Worm (Caenorhabditis elegans) whole organism, L2 larva: Measurements from ENCODE around the gene F31D5.1.

Experiments
- F13H6.1 ChIP-seq: sonication (generic microtip); optimal IDR thresholded peaks from 2 replicates; lab custom pipeline; 2016; ENCODE audit warnings: missing genetic modification characterization, missing compliant biosample characterization
- ZK546.5 ChIP-seq: sonication (generic microtip); optimal IDR thresholded peaks from 2 replicates; lab custom pipeline; 2017; ENCODE audit warnings: missing biosample characterization, missing genetic modification characterization
- ama-1 ChIP-seq: fragments of 150-350 bp; optimal IDR thresholded peaks from 2 replicates; lab custom pipeline; 2018; ENCODE audit warnings: inconsistent platforms
- ceh-16 ChIP-seq: fragments of 150-350 bp; optimal IDR thresholded peaks from 2 replicates; lab custom pipeline; 2014; ENCODE audit warnings: missing biosample characterization, missing genetic modification characterization
- egl-27 ChIP-seq: sonication (generic microtip); optimal IDR thresholded peaks from 3 replicates; lab custom pipeline; 2017; ENCODE audit warnings: missing biosample characterization, missing genetic modification reagents, missing genetic modification characterization
- elt-1 ChIP-seq: fragments of 150-350 bp; optimal IDR thresholded peaks from 2 replicates; lab custom pipeline; 2014; ENCODE audit warnings: missing biosample characterization, missing genetic modification characterization
- lin-13 ChIP-seq: fragments of 150-350 bp; optimal IDR thresholded peaks from 2 replicates; lab custom pipeline; 2014; ENCODE audit warnings: missing biosample characterization, missing genetic modification reagents, missing genetic modification characterization
- lin-39 ChIP-seq: fragments of 150-350 bp; optimal IDR thresholded peaks from 2 replicates; lab custom pipeline; 2014; ENCODE audit warnings: missing biosample characterization, missing genetic modification reagents, missing genetic modification characterization
- nhr-11 ChIP-seq: fragments of 150-350 bp; optimal IDR thresholded peaks from 2 replicates; lab custom pipeline; 2014; ENCODE audit warnings: missing biosample characterization, missing genetic modification characterization
- unc-62 ChIP-seq: fragments of 150-350 bp; optimal IDR thresholded peaks from 2 replicates; lab custom pipeline; 2014; ENCODE audit warnings: missing biosample characterization, missing genetic modification reagents, missing genetic modification characterization
- ztf-4 ChIP-seq: fragments of 150-350 bp; optimal IDR thresholded peaks from 2 replicates; lab custom pipeline; 2014; ENCODE audit warnings: missing biosample characterization, missing genetic modification characterization

DNA sequence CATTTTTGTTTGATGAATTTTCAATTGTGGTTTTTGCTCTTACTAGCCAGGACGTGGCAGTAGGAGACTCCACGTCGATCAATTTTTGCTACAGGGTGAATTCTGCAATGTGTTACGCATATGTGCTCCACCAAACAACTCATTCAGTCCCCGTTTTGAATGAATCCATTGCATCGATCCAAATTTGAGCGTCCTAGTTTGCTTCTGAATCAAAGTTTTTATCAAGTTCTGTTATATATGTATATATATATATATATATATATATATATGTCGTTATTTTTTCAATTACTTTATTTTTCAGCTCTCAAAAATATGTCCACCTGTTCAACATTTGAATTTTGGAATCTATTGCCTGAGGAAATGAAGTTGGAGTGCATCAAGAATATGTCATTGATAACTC, 8.0 kb upstream of the F31D5.1 start, which contains the start of gene F31D5.7:
- TF ChIP-seq ztf-4 (tag; lab: Kevin White, UChicago): no peak
- TF ChIP-seq egl-27 (tag; lab: Kevin White, UChicago): no peak
- no peak for TF ChIP-seq ama-1
- no peak for TF ChIP-seq ZK546.5
- TF ChIP-seq unc-62: no peak
- no peak for TF ChIP-seq lin-13 (GFP tag; lab: Kevin White, UChicago)
- no peak for TF ChIP-seq lin-39 (tag; lab: Kevin White, UChicago)
- no peak for TF ChIP-seq elt-1 (tag; lab: Kevin White, UChicago)
- TF ChIP-seq nhr-11: no peak
- TF ChIP-seq F13H6.1 (tag; lab: Kevin White, UChicago): no peak
- TF ChIP-seq ceh-16 (tag; lab: Kevin White, UChicago): no peak
